Fruit fly (Drosophila melanogaster): Measurements from ENCODE around the gene Alp12.

The Alp12 gene

dm6 chr2L:19406419-19406818, 17.4 kb upstream of the Alp12 start:
- TF ChIP-seq CG33017 (tag; optimal IDR thresholded peaks at IDR 0.05), result no peak
- TF ChIP-seq toe (GFP tag; optimal IDR thresholded peaks at IDR 0.05), result no peak
- TF ChIP-seq CG1620 (GFP tag; optimal IDR thresholded peaks at IDR 0.05), result no peak
- no peak for TF ChIP-seq CG14711 (tag; optimal IDR thresholded peaks at IDR 0.05)
- TF ChIP-seq bab1 (GFP tag; optimal IDR thresholded peaks at IDR 0.05), result no peak
- no peak for TF ChIP-seq CG11617 (GFP tag; optimal IDR thresholded peaks at IDR 0.05)
- no peak for TF ChIP-seq cnc (optimal IDR thresholded peaks at IDR 0.05)
- TF ChIP-seq kay (GFP tag; ENCODE audit: borderline replicate concordance), result no peak
- no peak for TF ChIP-seq ovo (GFP tag; optimal IDR thresholded peaks at IDR 0.05)
- no peak for TF ChIP-seq CG5204 (GFP tag; optimal IDR thresholded peaks at IDR 0.05)
- no peak for TF ChIP-seq Hr96 (GFP tag; optimal IDR thresholded peaks at IDR 0.05)
- no peak for TF ChIP-seq Clk (GFP tag; optimal IDR thresholded peaks at IDR 0.05)
- TF ChIP-seq cic (GFP tag; optimal IDR thresholded peaks at IDR 0.05), result no peak
- no peak for TF ChIP-seq CG12768 (GFP tag; optimal IDR thresholded peaks at IDR 0.05)
- no peak for TF ChIP-seq CG7045 (GFP tag; optimal IDR thresholded peaks at IDR 0.05)
- TF ChIP-seq pad (GFP tag; optimal IDR thresholded peaks at IDR 0.05), result no peak
- TF ChIP-seq CG7101 (tag; optimal IDR thresholded peaks at IDR 0.05), result no peak
- no peak for TF ChIP-seq tj (GFP tag; optimal IDR thresholded peaks at IDR 0.05)

dm6 chr2L:19411966-19412365, 11.9 kb upstream of the Alp12 start:
- TF ChIP-seq CG33017 (tag; optimal IDR thresholded peaks at IDR 0.05) (no peak), CG7101 (tag; optimal IDR thresholded peaks at IDR 0.05) (no peak), CG7045 (GFP tag; optimal IDR thresholded peaks at IDR 0.05) (no peak), Clk (GFP tag; optimal IDR thresholded peaks at IDR 0.05) (no peak), ovo (GFP tag; optimal IDR thresholded peaks at IDR 0.05) (no peak), kay (GFP tag; ENCODE audit: borderline replicate concordance) (no peak), cic (GFP tag; optimal IDR thresholded peaks at IDR 0.05) (no peak), CG5204 (GFP tag; optimal IDR thresholded peaks at IDR 0.05) (no peak), CG11617 (GFP tag; optimal IDR thresholded peaks at IDR 0.05) (no peak), CG1620 (GFP tag; optimal IDR thresholded peaks at IDR 0.05) (no peak), Mnt (GFP tag; optimal IDR thresholded peaks at IDR 0.05) (no peak), bab1 (GFP tag; optimal IDR thresholded peaks at IDR 0.05) (no peak), Hr96 (GFP tag; optimal IDR thresholded peaks at IDR 0.05) (no peak), CG12768 (GFP tag; optimal IDR thresholded peaks at IDR 0.05) (no peak), tj (GFP tag; optimal IDR thresholded peaks at IDR 0.05) (no peak), pad (GFP tag; optimal IDR thresholded peaks at IDR 0.05) (no peak)

dm6 chr2L:19413118-19413893, 10.5 kb upstream of the Alp12 start:
- TF ChIP-seq CG11617 (GFP tag; optimal IDR thresholded peaks at IDR 0.05) (no peak), CG7101 (tag; optimal IDR thresholded peaks at IDR 0.05) (no peak), kay (GFP tag; ENCODE audit: borderline replicate concordance) (peak; percentile 60), Hr96 (GFP tag; optimal IDR thresholded peaks at IDR 0.05) (no peak), Clk (GFP tag; optimal IDR thresholded peaks at IDR 0.05) (no peak), Crg-1 (GFP tag; optimal IDR thresholded peaks at IDR 0.05) (no peak)

dm6 chr2L:19414233-19414749, 9.6 kb upstream of the Alp12 start:
- TF ChIP-seq CG11617 (GFP tag; optimal IDR thresholded peaks at IDR 0.05) (peak; percentile 26), Clk (GFP tag; optimal IDR thresholded peaks at IDR 0.05) (no peak), cic (GFP tag; optimal IDR thresholded peaks at IDR 0.05) (peak; percentile 38), toe (GFP tag; optimal IDR thresholded peaks at IDR 0.05) (no peak)

dm6 chr2L:19415133-19415532, 8.7 kb upstream of the Alp12 start:
- TF ChIP-seq Crg-1 (GFP tag; optimal IDR thresholded peaks at IDR 0.05) (no peak), tj (GFP tag; optimal IDR thresholded peaks at IDR 0.05) (no peak), CG11617 (GFP tag; optimal IDR thresholded peaks at IDR 0.05) (no peak), Mnt (GFP tag; optimal IDR thresholded peaks at IDR 0.05) (no peak), CG14711 (tag; optimal IDR thresholded peaks at IDR 0.05) (no peak), toe (GFP tag; optimal IDR thresholded peaks at IDR 0.05) (no peak), kay (GFP tag; ENCODE audit: borderline replicate concordance) (peak; percentile 62), Hr96 (GFP tag; optimal IDR thresholded peaks at IDR 0.05) (no peak)

- TF ChIP-seq CG7045 (GFP tag; optimal IDR thresholded peaks at IDR 0.05) (peak; percentile 53), CG33017 (tag; optimal IDR thresholded peaks at IDR 0.05) (peak; percentile 54), toe (GFP tag; optimal IDR thresholded peaks at IDR 0.05) (peak; percentile 17), CG7101 (tag; optimal IDR thresholded peaks at IDR 0.05) (peak; percentile 39), cnc (optimal IDR thresholded peaks at IDR 0.05) (no peak), CG14711 (tag; optimal IDR thresholded peaks at IDR 0.05) (peak; percentile 34), CG5204 (GFP tag; optimal IDR thresholded peaks at IDR 0.05) (peak; percentile 51), CG12768 (GFP tag; optimal IDR thresholded peaks at IDR 0.05) (peak; percentile 51), ovo (GFP tag; optimal IDR thresholded peaks at IDR 0.05) (no peak), bab1 (GFP tag; optimal IDR thresholded peaks at IDR 0.05) (no peak)
Observed at dm6 chr2L:19415859-19416258, 8.0 kb upstream of the Alp12 start.

Measured in whole organism, adult.